Fruit fly (Drosophila melanogaster) whole organism, embryonic: ENCODE measurements around the gene CG4950.

Source experiments
- CG10543 ChIP-seq: fragments of 200-800 bp; sonication (Bioruptor generic); optimal IDR thresholded peaks from 3 replicates; lab custom pipeline; 2017; ENCODE audit warnings: missing biosample characterization, mild to moderate bottlenecking, missing genetic modification characterization, moderate library complexity
- CG11398 ChIP-seq: fragments of 200-800 bp; sonication (Bioruptor generic); optimal IDR thresholded peaks from 2 replicates; lab custom pipeline; 2016; ENCODE audit warnings: missing biosample characterization, missing genetic modification characterization
- CG12071 ChIP-seq: fragments of 200-800 bp; sonication (Bioruptor generic); optimal IDR thresholded peaks from 3 replicates; lab custom pipeline; 2018; ENCODE audit warnings: missing biosample characterization, mild to moderate bottlenecking, missing genetic modification characterization
- CG1233 ChIP-seq: fragments of 200-800 bp; sonication (Bioruptor generic); optimal IDR thresholded peaks from 4 replicates; lab custom pipeline; 2018; ENCODE audit warnings: missing biosample characterization, mild to moderate bottlenecking, missing genetic modification characterization
- CG12942 ChIP-seq: fragments of 200-800 bp; sonication (Bioruptor generic); optimal IDR thresholded peaks from 3 replicates; lab custom pipeline; 2016; ENCODE audit warnings: missing biosample characterization, missing genetic modification characterization
- CG15269 ChIP-seq: fragments of 200-800 bp; sonication (Bioruptor generic); optimal IDR thresholded peaks from 2 replicates; lab custom pipeline; 2018; ENCODE audit warnings: missing biosample characterization, mild to moderate bottlenecking, missing genetic modification characterization, moderate library complexity
- CG16779 ChIP-seq: fragments of 200-800 bp; sonication (Bioruptor generic); IDR thresholded peaks from 2 replicates; pipeline ENCODE4 v1.3.6; 2022; ENCODE audit warnings: missing biosample characterization, missing genetic modification characterization
- CG17912 ChIP-seq: fragments of 200-800 bp; sonication (Bioruptor generic); optimal IDR thresholded peaks from 2 replicates; lab custom pipeline; 2018; ENCODE audit warnings: missing biosample characterization, mild to moderate bottlenecking, missing genetic modification characterization
- CG18476 ChIP-seq: fragments of 200-800 bp; sonication (Bioruptor generic); optimal IDR thresholded peaks from 2 replicates; lab custom pipeline; 2016; ENCODE audit warnings: missing biosample characterization, mild to moderate bottlenecking, missing genetic modification characterization
- CG2202 ChIP-seq: fragments of 200-800 bp; sonication (Bioruptor generic); optimal IDR thresholded peaks from 2 replicates; lab custom pipeline; 2018; ENCODE audit warnings: missing biosample characterization, mild to moderate bottlenecking, missing genetic modification characterization
- CG30403 ChIP-seq: fragments of 200-800 bp; sonication (Bioruptor generic); optimal IDR thresholded peaks from 3 replicates; lab custom pipeline; 2016; ENCODE audit warnings: missing biosample characterization, missing genetic modification characterization
- CG31441 ChIP-seq: fragments of 200-800 bp; sonication (Bioruptor generic); IDR thresholded peaks from 2 replicates; pipeline ENCODE4 v1.3.6; 2022; ENCODE audit warnings: missing biosample characterization, missing genetic modification characterization
- CG3407 ChIP-seq: fragments of 200-800 bp; sonication (Bioruptor generic); optimal IDR thresholded peaks from 2 replicates; lab custom pipeline; 2018; ENCODE audit warnings: missing biosample characterization, mild to moderate bottlenecking, missing genetic modification characterization
- CG3838 ChIP-seq: fragments of 200-800 bp; sonication (Bioruptor generic); optimal IDR thresholded peaks from 3 replicates; lab custom pipeline; 2016; ENCODE audit warnings: missing biosample characterization, missing genetic modification characterization
- CG3847 ChIP-seq: fragments of 200-800 bp; sonication (Bioruptor generic); IDR thresholded peaks from 2 replicates; pipeline ENCODE4 v1.3.6; 2022; ENCODE audit warnings: missing biosample characterization, missing genetic modification characterization
- CG4617 ChIP-seq: fragments of 200-800 bp; sonication (Bioruptor generic); optimal IDR thresholded peaks from 3 replicates; lab custom pipeline; 2016; ENCODE audit warnings: missing biosample characterization, missing genetic modification characterization, borderline replicate concordance
- CG6254 ChIP-seq: fragments of 200-800 bp; sonication (Bioruptor generic); optimal IDR thresholded peaks from 3 replicates; lab custom pipeline; 2017; ENCODE audit warnings: mild to moderate bottlenecking, missing biosample characterization, missing genetic modification reagents, missing genetic modification characterization
- CG6654 ChIP-seq: fragments of 200-800 bp; sonication (Bioruptor generic); optimal IDR thresholded peaks from 2 replicates; lab custom pipeline; 2017; ENCODE audit warnings: missing biosample characterization, mild to moderate bottlenecking, missing genetic modification characterization
- CG7357 ChIP-seq: fragments of 200-800 bp; sonication (Bioruptor generic); IDR thresholded peaks from 3 replicates; pipeline ENCODE4 v1.3.6; 2022; ENCODE audit warnings: missing biosample characterization, missing genetic modification characterization
- CG7556 ChIP-seq: fragments of 200-800 bp; sonication (Bioruptor generic); optimal IDR thresholded peaks from 2 replicates; lab custom pipeline; 2017; ENCODE audit warnings: missing biosample characterization, mild to moderate bottlenecking, missing genetic modification characterization
- CG8359 ChIP-seq: fragments of 200-800 bp; sonication (Bioruptor generic); optimal IDR thresholded peaks from 2 replicates; lab custom pipeline; 2017; ENCODE audit warnings: missing biosample characterization, mild to moderate bottlenecking, missing genetic modification characterization, borderline replicate concordance
- CG8944 ChIP-seq: fragments of 200-800 bp; sonication (Bioruptor generic); optimal IDR thresholded peaks from 3 replicates; lab custom pipeline; 2016; ENCODE audit warnings: missing biosample characterization, missing genetic modification characterization
- Doc3 ChIP-seq: fragments of 200-800 bp; sonication (Bioruptor generic); IDR thresholded peaks from 3 replicates; pipeline ENCODE4 v1.3.6; 2022; ENCODE audit warnings: missing biosample characterization, missing genetic modification characterization; ENCODE audit not compliant: partially characterized antibody
- Eip74EF ChIP-seq, 2 experiments: fragments of 200-800 bp in 1 of 2; fragments of >200 bp in 1 of 2; sonication (Bioruptor generic) in 1 of 2; optimal IDR thresholded peaks; 2 replicates each; lab custom pipeline; 2017 to 2019; ENCODE audit warnings: missing biosample characterization in 2 of 2, missing genetic modification characterization in 2 of 2, mild to moderate bottlenecking in 1 of 2, moderate library complexity in 1 of 2
- Fer3 ChIP-seq: fragments of 200-800 bp; sonication (Bioruptor generic); optimal IDR thresholded peaks from 2 replicates; lab custom pipeline; 2018; ENCODE audit warnings: missing biosample characterization, mild to moderate bottlenecking, missing genetic modification characterization, moderate library complexity
- MESR4 ChIP-seq: fragments of 200-800 bp; sonication (Bioruptor generic); optimal IDR thresholded peaks from 2 replicates; lab custom pipeline; 2018; ENCODE audit warnings: missing biosample characterization, mild to moderate bottlenecking, missing genetic modification characterization, moderate library complexity
- Mrtf ChIP-seq: fragments of 200-800 bp; sonication (Bioruptor generic); IDR thresholded peaks from 3 replicates; pipeline ENCODE4 v1.3.6; 2022; ENCODE audit warnings: missing biosample characterization, missing genetic modification characterization
- Myb ChIP-seq: fragments of 200-800 bp; sonication (Bioruptor generic); optimal IDR thresholded peaks from 2 replicates; lab custom pipeline; 2016; ENCODE audit warnings: missing biosample characterization, missing genetic modification characterization
- NC2β ChIP-seq: fragments of 200-800 bp; sonication (Bioruptor generic); optimal IDR thresholded peaks from 2 replicates; lab custom pipeline; 2016; ENCODE audit warnings: missing biosample characterization, missing genetic modification characterization
- Nf-YA ChIP-seq: fragments of 200-800 bp; sonication (Bioruptor generic); IDR thresholded peaks from 2 replicates; pipeline ENCODE4 v1.3.6; 2022; ENCODE audit warnings: missing biosample characterization, missing genetic modification characterization
- Poxn ChIP-seq: fragments of 200-800 bp; sonication (Bioruptor generic); IDR thresholded peaks from 2 replicates; pipeline ENCODE4 v1.3.6; 2022; ENCODE audit warnings: missing biosample characterization, missing genetic modification characterization
- Spps ChIP-seq: fragments of 200-800 bp; sonication (Bioruptor generic); optimal IDR thresholded peaks from 2 replicates; lab custom pipeline; 2018; ENCODE audit warnings: missing biosample characterization, mild to moderate bottlenecking, missing genetic modification characterization
- Tbp ChIP-seq: fragments of >200 bp; optimal IDR thresholded peaks from 2 replicates; lab custom pipeline; 2018; ENCODE audit warnings: missing biosample characterization, missing genetic modification characterization
- ac ChIP-seq: fragments of 200-800 bp; sonication (Bioruptor generic); optimal IDR thresholded peaks from 3 replicates; lab custom pipeline; 2017; ENCODE audit warnings: missing biosample characterization, mild to moderate bottlenecking, missing genetic modification characterization
- emc ChIP-seq: fragments of 200-800 bp; sonication (Bioruptor generic); optimal IDR thresholded peaks from 2 replicates; lab custom pipeline; 2016; ENCODE audit warnings: missing biosample characterization, missing genetic modification characterization
- esg ChIP-seq: fragments of 200-800 bp; sonication (Bioruptor generic); conservative IDR thresholded peaks from 2 replicates; pipeline ENCODE4 v1.3.6; 2022; ENCODE audit warnings: missing biosample characterization, missing genetic modification characterization
- fd96Cb ChIP-seq: fragments of 200-800 bp; sonication (Bioruptor generic); optimal IDR thresholded peaks from 2 replicates; lab custom pipeline; 2018; ENCODE audit warnings: missing biosample characterization, mild to moderate bottlenecking, missing genetic modification characterization, moderate library complexity
- gsb-n ChIP-seq: fragments of 200-800 bp; sonication (Bioruptor generic); optimal IDR thresholded peaks from 3 replicates; lab custom pipeline; 2018; ENCODE audit warnings: missing biosample characterization, mild to moderate bottlenecking, missing genetic modification characterization
- hbn ChIP-seq: fragments of 200-800 bp; sonication (Bioruptor generic); IDR thresholded peaks from 2 replicates; pipeline ENCODE4 v1.3.6; 2022; ENCODE audit warnings: missing biosample characterization, missing genetic modification characterization; ENCODE audit not compliant: partially characterized antibody
- her ChIP-seq: fragments of 200-800 bp; sonication (Bioruptor generic); optimal IDR thresholded peaks from 2 replicates; lab custom pipeline; 2016; ENCODE audit warnings: missing biosample characterization, missing genetic modification characterization
- jigr1 ChIP-seq: fragments of 200-800 bp; sonication (Bioruptor generic); IDR thresholded peaks from 3 replicates; pipeline ENCODE4 v1.3.6; 2022; ENCODE audit warnings: missing biosample characterization, missing genetic modification characterization
- ken ChIP-seq: fragments of 200-800 bp; sonication (Bioruptor generic); IDR thresholded peaks from 3 replicates; pipeline ENCODE4 v1.3.6; 2022; ENCODE audit warnings: missing biosample characterization, missing genetic modification characterization
- lab ChIP-seq: fragments of 200-800 bp; sonication (Bioruptor generic); optimal IDR thresholded peaks from 3 replicates; lab custom pipeline; 2017; ENCODE audit warnings: missing biosample characterization, missing genetic modification characterization, mild to moderate bottlenecking, moderate library complexity, missing genetic modification reagents
- nerfin-2 ChIP-seq: fragments of 200-800 bp; sonication (Bioruptor generic); IDR thresholded peaks from 2 replicates; pipeline ENCODE4 v1.3.6; 2022; ENCODE audit warnings: missing biosample characterization, missing genetic modification characterization; ENCODE audit not compliant: partially characterized antibody
- otp ChIP-seq: fragments of 200-800 bp; sonication (Bioruptor generic); IDR thresholded peaks from 3 replicates; pipeline ENCODE4, ENCODE4 v1.3.6; 2022; ENCODE audit warnings: missing biosample characterization, missing genetic modification characterization
- ro ChIP-seq: fragments of 200-800 bp; sonication (Bioruptor generic); IDR thresholded peaks from 2 replicates; pipeline ENCODE4 v1.3.6; 2022; ENCODE audit warnings: missing biosample characterization, missing genetic modification characterization
- sisA ChIP-seq: fragments of 200-800 bp; sonication (Bioruptor generic); IDR thresholded peaks from 2 replicates; pipeline ENCODE4 v1.3.6; 2022; ENCODE audit warnings: missing biosample characterization, missing genetic modification characterization
- ssp ChIP-seq: fragments of 200-800 bp; sonication (Bioruptor generic); IDR thresholded peaks from 2 replicates; pipeline ENCODE4 v1.3.6; 2022; ENCODE audit warnings: missing biosample characterization, missing genetic modification characterization
- tin ChIP-seq: fragments of 200-800 bp; sonication (Bioruptor generic); optimal IDR thresholded peaks from 3 replicates; lab custom pipeline; 2016; ENCODE audit warnings: missing biosample characterization, missing genetic modification characterization
- tx ChIP-seq: fragments of 200-800 bp; sonication (Bioruptor generic); optimal IDR thresholded peaks from 2 replicates; lab custom pipeline; 2016; ENCODE audit warnings: missing biosample characterization, missing genetic modification characterization
- yki ChIP-seq: fragments of >200 bp; optimal IDR thresholded peaks from 3 replicates; lab custom pipeline; 2018

CG4950 gene

dm6 chr3L:16228659-16229205 is 39.2 kb downstream of the CG4950 start, which contains the start of gene Tmx3 (continued):
- TF ChIP-seq her (GFP tag; lab: Kevin White, UChicago) (peak; percentile 9), CG30403 (GFP tag; lab: Kevin White, UChicago) (peak; percentile 90), Spps (peak; percentile 62), lab (peak; percentile 87), CG12942 (GFP tag; lab: Kevin White, UChicago) (peak; percentile 89), ken (peak; percentile 92), CG7357 (GFP tag; lab: Robert Waterston, UW) (peak; percentile 77), CG3838 (GFP tag; lab: Kevin White, UChicago) (peak; percentile 70), otp (GFP tag; lab: Robert Waterston, UW) (peak; percentile 91), CG1233 (peak; percentile 85), tx (GFP tag; lab: Kevin White, UChicago) (peak; percentile 22), CG8359 (no peak), emc (GFP tag; lab: Kevin White, UChicago) (peak; percentile 19), ac (no peak), CG6254 (peak; percentile 28), CG3847 (GFP tag; lab: Robert Waterston, UW) (peak; percentile 94), CG11398 (GFP tag; lab: Kevin White, UChicago) (no peak), CG15269 (peak; percentile 90), hbn (no peak), NC2β (GFP tag; lab: Kevin White, UChicago) (peak; percentile 18), ssp (GFP tag; lab: Robert Waterston, UW) (peak; percentile 88), CG7556 (peak; percentile 86), Eip74EF (GFP tag; optimal IDR thresholded peaks at IDR 0.05; lab: Kevin White, UChicago) (no peak), esg (peak; percentile 89), CG8944 (GFP tag; lab: Kevin White, UChicago) (peak; percentile 62), MESR4 (GFP tag; lab: Kevin White, UChicago) (no peak), CG3407 (GFP tag; lab: Kevin White, UChicago) (peak; percentile 71), Myb (GFP tag; lab: Kevin White, UChicago) (peak; percentile 20), Tbp (no peak), CG6654 (GFP tag; lab: Kevin White, UChicago) (peak; percentile 33), CG16779 (GFP tag; lab: Robert Waterston, UW) (peak; percentile 80), CG4617 (GFP tag; lab: Kevin White, UChicago) (peak; percentile 90), CG17912 (GFP tag; lab: Kevin White, UChicago) (no peak), CG2202 (tag; lab: Kevin White, UChicago) (peak; percentile 61), Mrtf (GFP tag; lab: Robert Waterston, UW) (peak; percentile 84; the same call in 2 of the 3 replicates), CG31441 (GFP tag; lab: Robert Waterston, UW) (peak; percentile 93), jigr1 (peak; percentile 77), tin (GFP tag; lab: Kevin White, UChicago) (peak; percentile 71), sisA (peak; percentile 90), CG10543 (GFP tag; lab: Kevin White, UChicago) (no peak), yki (lab: Kevin White, UChicago) (no peak), gsb-n (tag; lab: Kevin White, UChicago) (peak; percentile 85), CG12071 (no peak), Poxn (GFP tag; lab: Robert Waterston, UW) (peak; percentile 79), Fer3 (peak; percentile 83), ro (GFP tag; lab: Robert Waterston, UW) (peak; percentile 85), CG18476 (no peak), fd96Cb (tag; lab: Kevin White, UChicago) (peak; percentile 89), nerfin-2 (GFP tag; lab: Robert Waterston, UW) (no peak), Nf-YA (GFP tag; lab: Robert Waterston, UW) (peak; percentile 81), Doc3 (GFP tag; lab: Robert Waterston, UW) (no peak)
